Worm (Caenorhabditis elegans): ENCODE results near the gene msd-2.

- TF ChIP-seq med-1 (GFP tag; optimal IDR thresholded peaks at IDR 0.05; ENCODE audit: insufficient read depth): no peak
- TF ChIP-seq flt-1 (GFP tag; IDR thresholded peaks at IDR 0.05): no peak
- TF ChIP-seq cog-1 (tag; optimal IDR thresholded peaks at IDR 0.05): no peak
- no peak for TF ChIP-seq T22C8.4 (GFP tag; IDR thresholded peaks at IDR 0.05)
- TF ChIP-seq tab-1 (GFP tag; IDR thresholded peaks at IDR 0.05): no peak
- TF ChIP-seq ref-1 (GFP tag; conservative IDR thresholded peaks at IDR 0.05): no peak
- no peak for TF ChIP-seq ztf-23 (GFP tag; IDR thresholded peaks at IDR 0.05)
Observed at ce11 chrIV:10027566-10027965, 1.3 kb upstream of the msd-2 start, which contains the start of gene gipc-2.
